Fruit fly (Drosophila melanogaster) whole organism, embryonic: ENCODE measurements around the gene CHES-1-like.

Experiments
- Ada2b ChIP-seq: fragments of 200-800 bp; sonication (Bioruptor generic); IDR thresholded peaks from 2 replicates; pipeline ENCODE4 v1.3.6; 2022; ENCODE audit warnings: missing biosample characterization, missing genetic modification characterization
- Adf1 ChIP-seq: fragments of 200-800 bp; sonication (Bioruptor generic); IDR thresholded peaks from 2 replicates; pipeline ENCODE4 v1.3.6; 2022; ENCODE audit warnings: missing biosample characterization, missing genetic modification characterization
- Bteb2 ChIP-seq: fragments of 200-800 bp; sonication (Bioruptor generic); optimal IDR thresholded peaks from 2 replicates; lab custom pipeline; 2016; ENCODE audit warnings: missing biosample characterization, missing genetic modification characterization
- CG10462 ChIP-seq: fragments of 200-800 bp; sonication (Bioruptor generic); optimal IDR thresholded peaks from 2 replicates; lab custom pipeline; 2016; ENCODE audit warnings: missing biosample characterization, missing genetic modification characterization
- CG11085 ChIP-seq: fragments of 200-800 bp; sonication (Bioruptor generic); IDR thresholded peaks from 2 replicates; pipeline ENCODE4 v1.3.6; 2022; ENCODE audit warnings: missing biosample characterization, missing genetic modification characterization
- CG12236 ChIP-seq: fragments of 200-800 bp; sonication (Bioruptor generic); optimal IDR thresholded peaks from 2 replicates; lab custom pipeline; 2016; ENCODE audit warnings: missing biosample characterization, missing genetic modification characterization
- CG13624 ChIP-seq: fragments of 200-800 bp; sonication (Bioruptor generic); optimal IDR thresholded peaks from 2 replicates; lab custom pipeline; 2016; ENCODE audit warnings: missing biosample characterization, missing genetic modification characterization
- CG13894 ChIP-seq: fragments of 200-800 bp; sonication (Bioruptor generic); optimal IDR thresholded peaks from 3 replicates; lab custom pipeline; 2018; ENCODE audit warnings: missing biosample characterization, mild to moderate bottlenecking, missing genetic modification characterization, moderate library complexity
- CG14441 ChIP-seq: fragments of 200-800 bp; sonication (Bioruptor generic); IDR thresholded peaks from 2 replicates; pipeline ENCODE4 v1.3.6; 2022; ENCODE audit warnings: missing biosample characterization, missing genetic modification characterization
- CG18262 ChIP-seq: fragments of 200-800 bp; optimal IDR thresholded peaks from 3 replicates; lab custom pipeline; 2019; ENCODE audit warnings: missing biosample characterization, mild to moderate bottlenecking, missing genetic modification characterization, moderate library complexity
- CG2712 ChIP-seq: fragments of 200-800 bp; optimal IDR thresholded peaks from 3 replicates; lab custom pipeline; 2019; ENCODE audit warnings: missing biosample characterization, mild to moderate bottlenecking, missing genetic modification characterization, moderate library complexity
- CG2875 ChIP-seq: fragments of 200-800 bp; sonication (Bioruptor generic); optimal IDR thresholded peaks from 2 replicates; lab custom pipeline; 2017; ENCODE audit warnings: missing biosample characterization, mild to moderate bottlenecking, missing genetic modification characterization, missing genetic modification reagents
- CG3281 ChIP-seq: fragments of 200-800 bp; sonication (Bioruptor generic); optimal IDR thresholded peaks from 3 replicates; lab custom pipeline; 2017; ENCODE audit warnings: missing biosample characterization, mild to moderate bottlenecking, missing genetic modification characterization
- CG6254 ChIP-seq: fragments of 200-800 bp; sonication (Bioruptor generic); optimal IDR thresholded peaks from 3 replicates; lab custom pipeline; 2017; ENCODE audit warnings: mild to moderate bottlenecking, missing biosample characterization, missing genetic modification reagents, missing genetic modification characterization
- CG7786 ChIP-seq: fragments of 200-800 bp; sonication (Bioruptor generic); optimal IDR thresholded peaks from 2 replicates; lab custom pipeline; 2016; ENCODE audit warnings: missing biosample characterization, missing genetic modification characterization
- CG8944 ChIP-seq: fragments of 200-800 bp; sonication (Bioruptor generic); optimal IDR thresholded peaks from 3 replicates; lab custom pipeline; 2016; ENCODE audit warnings: missing biosample characterization, missing genetic modification characterization
- D ChIP-seq, 2 experiments: fragments of 200-800 bp in 1 of 2; fragments of >200 bp in 1 of 2; sonication (Bioruptor generic) in 1 of 2; optimal IDR thresholded peaks; 2 replicates in 1 of 2; 3 replicates in 1 of 2; lab custom pipeline; 2017; ENCODE audit warnings: mild to moderate bottlenecking in 1 of 2, missing biosample characterization in 1 of 2, missing genetic modification characterization in 1 of 2, missing genetic modification reagents in 1 of 2
- Dip3 ChIP-seq: fragments of 200-800 bp; sonication (Bioruptor generic); optimal IDR thresholded peaks from 3 replicates; lab custom pipeline; 2016; ENCODE audit warnings: missing biosample characterization, missing genetic modification characterization
- Dll ChIP-seq: fragments of 200-800 bp; sonication (Bioruptor generic); IDR thresholded peaks from 4 replicates; pipeline ENCODE4 v1.3.6; 2022; ENCODE audit warnings: missing biosample characterization, missing genetic modification characterization; ENCODE audit not compliant: partially characterized antibody
- Doc3 ChIP-seq: fragments of 200-800 bp; sonication (Bioruptor generic); IDR thresholded peaks from 3 replicates; pipeline ENCODE4 v1.3.6; 2022; ENCODE audit warnings: missing biosample characterization, missing genetic modification characterization; ENCODE audit not compliant: partially characterized antibody
- Dp ChIP-seq: fragments of 200-800 bp; sonication (Bioruptor generic); optimal IDR thresholded peaks from 2 replicates; lab custom pipeline; 2018; ENCODE audit warnings: missing biosample characterization, mild to moderate bottlenecking, missing genetic modification characterization, moderate library complexity
- Fer2 ChIP-seq: fragments of 200-800 bp; sonication (Bioruptor generic); optimal IDR thresholded peaks from 2 replicates; lab custom pipeline; 2018; ENCODE audit warnings: missing biosample characterization, mild to moderate bottlenecking, missing genetic modification characterization, moderate library complexity
- HLH54F ChIP-seq: fragments of 200-800 bp; sonication (Bioruptor generic); optimal IDR thresholded peaks from 3 replicates; lab custom pipeline; 2016; ENCODE audit warnings: missing biosample characterization, missing genetic modification characterization
- Hr3 ChIP-seq: fragments of 200-800 bp; sonication (Bioruptor generic); optimal IDR thresholded peaks from 3 replicates; lab custom pipeline; 2016; ENCODE audit warnings: missing biosample characterization, missing genetic modification characterization
- Hr78 ChIP-seq, 2 experiments: fragments of 200-800 bp in 1 of 2; fragments of >200 bp in 1 of 2; sonication (Bioruptor generic) in 1 of 2; optimal IDR thresholded peaks; 2 replicates each; lab custom pipeline; 2017 to 2019; ENCODE audit warnings: missing biosample characterization in 2 of 2, missing genetic modification characterization in 2 of 2, mild to moderate bottlenecking in 1 of 2, moderate library complexity in 1 of 2
- Kr ChIP-seq: fragments of 200-800 bp; sonication (Bioruptor generic); optimal IDR thresholded peaks from 2 replicates; lab custom pipeline; 2017; ENCODE audit warnings: missing biosample characterization, mild to moderate bottlenecking, missing genetic modification characterization
- NfI ChIP-seq: fragments of 200-800 bp; sonication (Bioruptor generic); optimal IDR thresholded peaks from 3 replicates; lab custom pipeline; 2018; ENCODE audit warnings: missing biosample characterization, mild to moderate bottlenecking, missing genetic modification characterization, moderate library complexity
- Oaz ChIP-seq: fragments of 200-800 bp; sonication (Bioruptor generic); IDR thresholded peaks from 2 replicates; pipeline ENCODE4 v1.3.6; 2022; ENCODE audit warnings: missing biosample characterization, missing genetic modification characterization
- PHDP ChIP-seq: fragments of 200-800 bp; sonication (Bioruptor generic); optimal IDR thresholded peaks from 3 replicates; lab custom pipeline; 2018; ENCODE audit warnings: missing biosample characterization, mild to moderate bottlenecking, missing genetic modification characterization, moderate library complexity
- ara ChIP-seq: fragments of 200-800 bp; sonication (Bioruptor generic); IDR thresholded peaks from 2 replicates; pipeline ENCODE4 v1.3.6; 2022; ENCODE audit warnings: missing biosample characterization, missing genetic modification characterization
- btn ChIP-seq: fragments of 200-800 bp; sonication (Bioruptor generic); optimal IDR thresholded peaks from 2 replicates; lab custom pipeline; 2016; ENCODE audit warnings: missing biosample characterization, missing genetic modification characterization
- cato ChIP-seq: fragments of 200-800 bp; sonication (Bioruptor generic); optimal IDR thresholded peaks from 2 replicates; lab custom pipeline; 2016; ENCODE audit warnings: missing biosample characterization, missing genetic modification characterization, borderline replicate concordance
- disco-r ChIP-seq: fragments of 200-800 bp; sonication (Bioruptor generic); optimal IDR thresholded peaks from 2 replicates; lab custom pipeline; 2016; ENCODE audit warnings: missing biosample characterization, missing genetic modification characterization
- dmrt99B ChIP-seq: fragments of 200-800 bp; sonication (Bioruptor generic); optimal IDR thresholded peaks from 2 replicates; lab custom pipeline; 2018; ENCODE audit warnings: missing biosample characterization, mild to moderate bottlenecking, missing genetic modification characterization, moderate library complexity
- en ChIP-seq: fragments of 200-800 bp; sonication (Bioruptor generic); optimal IDR thresholded peaks from 2 replicates; lab custom pipeline; 2016; ENCODE audit warnings: missing biosample characterization, missing genetic modification characterization
- fd3F ChIP-seq: fragments of 200-800 bp; sonication (Bioruptor generic); optimal IDR thresholded peaks from 2 replicates; lab custom pipeline; 2018; ENCODE audit warnings: missing biosample characterization, mild to moderate bottlenecking, missing genetic modification characterization, moderate library complexity
- ftz-f1 ChIP-seq: fragments of 200-800 bp; sonication (Bioruptor generic); optimal IDR thresholded peaks from 2 replicates; lab custom pipeline; 2016; ENCODE audit warnings: missing biosample characterization, missing genetic modification characterization
- kni ChIP-seq: fragments of 200-800 bp; sonication (Bioruptor generic); optimal IDR thresholded peaks from 3 replicates; lab custom pipeline; 2017; ENCODE audit warnings: mild to moderate bottlenecking, missing biosample characterization, missing genetic modification reagents, missing genetic modification characterization
- onecut ChIP-seq: fragments of 200-800 bp; sonication (Bioruptor generic); IDR thresholded peaks from 2 replicates; pipeline ENCODE4 v1.3.6; 2022; ENCODE audit warnings: missing biosample characterization, missing genetic modification characterization
- p53 ChIP-seq: fragments of 200-800 bp; sonication (Bioruptor generic); optimal IDR thresholded peaks from 2 replicates; lab custom pipeline; 2016; ENCODE audit warnings: missing biosample characterization, missing genetic modification characterization
- pfk ChIP-seq: fragments of 200-800 bp; sonication (Bioruptor generic); optimal IDR thresholded peaks from 2 replicates; lab custom pipeline; 2018; ENCODE audit warnings: missing biosample characterization, mild to moderate bottlenecking, missing genetic modification characterization, moderate library complexity
- prd ChIP-seq, 3 experiments: fragments of >200 bp in 2 of 3; fragments of 200-800 bp in 1 of 3; sonication (Bioruptor generic) in 1 of 3; optimal IDR thresholded peaks in 2 of 3; IDR thresholded peaks in 1 of 3; 2 replicates in 2 of 3; 3 replicates in 1 of 3; pipeline versions ENCODE4 v1.3.6 to Lab custom; 2017 to 2022; ENCODE audit warnings: missing biosample characterization in 1 of 3, missing genetic modification characterization in 1 of 3
- sd ChIP-seq: fragments of 200-800 bp; sonication (Bioruptor generic); optimal IDR thresholded peaks from 3 replicates; lab custom pipeline; 2018; ENCODE audit warnings: missing biosample characterization, mild to moderate bottlenecking, missing genetic modification characterization, moderate library complexity
- shn ChIP-seq: fragments of 200-800 bp; sonication (Bioruptor generic); optimal IDR thresholded peaks from 3 replicates; lab custom pipeline; 2016; ENCODE audit warnings: missing biosample characterization, missing genetic modification characterization
- slp2 ChIP-seq: fragments of 200-800 bp; sonication (Bioruptor generic); optimal IDR thresholded peaks from 2 replicates; lab custom pipeline; 2016; ENCODE audit warnings: missing biosample characterization, missing genetic modification characterization
- unpg ChIP-seq: fragments of 200-800 bp; sonication (Bioruptor generic); optimal IDR thresholded peaks from 3 replicates; lab custom pipeline; 2018; ENCODE audit warnings: missing biosample characterization, mild to moderate bottlenecking, missing genetic modification characterization, moderate library complexity
- zf30C ChIP-seq: fragments of 200-800 bp; sonication (Bioruptor generic); optimal IDR thresholded peaks from 3 replicates; lab custom pipeline; 2018; ENCODE audit warnings: missing biosample characterization, mild to moderate bottlenecking, missing genetic modification characterization

Gene CHES-1-like

dm6 chrX:7708942-7709707 lies at the start of gene CHES-1-like (continued):
- TF ChIP-seq Kr (GFP tag; lab: Kevin White, UChicago) (no peak), btn (GFP tag; lab: Kevin White, UChicago) (peak; percentile 84), NfI (GFP tag; lab: Kevin White, UChicago) (peak; percentile 86), CG6254 (GFP tag; lab: Kevin White, UChicago) (peak; percentile 84), en (peak; percentile 86), Dp (GFP tag; lab: Kevin White, UChicago) (no peak), CG10462 (GFP tag; lab: Kevin White, UChicago) (peak; percentile 84), Hr3 (GFP tag; lab: Kevin White, UChicago) (peak; percentile 90), Dip3 (GFP tag; lab: Kevin White, UChicago) (peak; percentile 74), onecut (GFP tag; lab: Robert Waterston, UW) (peak; percentile 73), CG12236 (GFP tag; lab: Kevin White, UChicago) (peak; percentile 89), cato (GFP tag; lab: Kevin White, UChicago) (peak; percentile 81), Adf1 (GFP tag; lab: Robert Waterston, UW) (peak; percentile 44), disco-r (GFP tag; lab: Kevin White, UChicago) (peak; percentile 90), sd (peak; percentile 85), pfk (GFP tag; lab: Kevin White, UChicago) (no peak), ftz-f1 (GFP tag; lab: Kevin White, UChicago) (peak; percentile 30), dmrt99B (tag; lab: Kevin White, UChicago) (peak; percentile 97), CG2712 (tag; lab: Kevin White, UChicago) (peak; percentile 90), CG7786 (GFP tag; lab: Kevin White, UChicago) (peak; percentile 91), HLH54F (GFP tag; lab: Kevin White, UChicago) (peak; percentile 89), shn (peak; percentile 93), kni (GFP tag; lab: Kevin White, UChicago) (peak; percentile 56), CG14441 (peak; percentile 71), Ada2b (GFP tag; lab: Robert Waterston, UW) (peak; percentile 79), unpg (peak; percentile 82), CG8944 (GFP tag; lab: Kevin White, UChicago) (peak; percentile 81), Bteb2 (GFP tag; lab: Kevin White, UChicago) (peak; percentile 93), Dll (GFP tag; lab: Robert Waterston, UW) (no peak), Hr78 (GFP tag; optimal IDR thresholded peaks at IDR 0.05; lab: Kevin White, UChicago) (peak in 1 of 2 experiments; percentile 91), CG3281 (GFP tag; lab: Kevin White, UChicago) (peak; percentile 91), D (optimal IDR thresholded peaks at IDR 0.05; lab: Kevin White, UChicago) (no peak), D (GFP tag; optimal IDR thresholded peaks at IDR 0.05; lab: Kevin White, UChicago) (peak; percentile 94), CG18262 (tag; lab: Kevin White, UChicago) (peak; percentile 96), fd3F (GFP tag; lab: Kevin White, UChicago) (peak; percentile 82), PHDP (tag; lab: Kevin White, UChicago) (peak; percentile 85), prd (optimal IDR thresholded peaks at IDR 0.05; lab: Kevin White, UChicago) (no peak), prd (GFP tag; IDR thresholded peaks at IDR 0.05; lab: Robert Waterston, UW) (peak; percentile 85), slp2 (GFP tag; lab: Kevin White, UChicago) (peak; percentile 89), Doc3 (no peak), Oaz (GFP tag; lab: Robert Waterston, UW) (peak; percentile 67), CG2875 (GFP tag; lab: Kevin White, UChicago) (peak; percentile 91), p53 (peak; percentile 66), ara (GFP tag; lab: Robert Waterston, UW) (peak; percentile 74), CG13624 (GFP tag; lab: Kevin White, UChicago) (peak; percentile 90), Fer2 (tag; lab: Kevin White, UChicago) (peak; percentile 59), CG13894 (tag; lab: Kevin White, UChicago) (peak; percentile 67), zf30C (GFP tag; lab: Kevin White, UChicago) (no peak), CG11085 (GFP tag; lab: Robert Waterston, UW) (peak; percentile 37; the same call in 1 of the 2 replicates)
